Fruit fly (Drosophila melanogaster) whole organism, wandering third instar larva: ENCODE results near the gene Ca-beta.

ENCODE experiments used
- Abd-B ChIP-seq: fragments of >200 bp; optimal IDR thresholded peaks from 2 replicates; lab custom pipeline; 2017; ENCODE audit warnings: missing biosample characterization, missing genetic modification characterization
- CG32264 ChIP-seq: fragments of 200-800 bp; sonication (Bioruptor generic); optimal IDR thresholded peaks from 2 replicates; lab custom pipeline; 2016; ENCODE audit warnings: missing biosample characterization, missing genetic modification characterization
- CG9705 ChIP-seq: fragments of 200-800 bp; sonication (Bioruptor generic); optimal IDR thresholded peaks from 2 replicates; lab custom pipeline; 2018; ENCODE audit warnings: missing biosample characterization, mild to moderate bottlenecking, missing genetic modification characterization
- CrebA ChIP-seq: fragments of 200-800 bp; sonication (Bioruptor generic); optimal IDR thresholded peaks from 2 replicates; lab custom pipeline; 2016; ENCODE audit warnings: missing biosample characterization, mild to moderate bottlenecking, missing genetic modification characterization, borderline replicate concordance
- Dfd ChIP-seq: fragments of >200 bp; optimal IDR thresholded peaks from 2 replicates; lab custom pipeline; 2017; ENCODE audit warnings: missing biosample characterization, missing genetic modification characterization
- Dif ChIP-seq: fragments of 200-275, 200-300 bp; sonication (Bioruptor generic); optimal IDR thresholded peaks from 2 replicates; lab custom pipeline; 2018; ENCODE audit warnings: missing biosample characterization, missing genetic modification characterization; ENCODE audit not compliant: partially characterized antibody
- GATAd ChIP-seq: sonication (Bioruptor generic); optimal IDR thresholded peaks from 2 replicates; lab custom pipeline; 2016; ENCODE audit warnings: missing biosample characterization, missing genetic modification characterization
- HLH106 ChIP-seq: fragments of 200-800 bp; optimal IDR thresholded peaks from 3 replicates; lab custom pipeline; 2019; ENCODE audit warnings: missing biosample characterization, mild to moderate bottlenecking, missing genetic modification characterization, moderate library complexity
- Hnf4 ChIP-seq: fragments of 200-800 bp; sonication (Bioruptor generic); optimal IDR thresholded peaks from 2 replicates; lab custom pipeline; 2016; ENCODE audit warnings: missing biosample characterization, mild to moderate bottlenecking, missing genetic modification characterization
- Hr78 ChIP-seq: fragments of >200 bp; optimal IDR thresholded peaks from 2 replicates; lab custom pipeline; 2017; ENCODE audit warnings: missing biosample characterization, missing genetic modification characterization
- Hr83 ChIP-seq: fragments of 200-300 bp; sonication (Bioruptor generic); optimal IDR thresholded peaks from 2 replicates; lab custom pipeline; 2016; ENCODE audit warnings: missing biosample characterization, mild to moderate bottlenecking, missing genetic modification characterization, moderate library complexity; ENCODE audit not compliant: poor library complexity, severe bottlenecking
- Jra ChIP-seq: sonication (Bioruptor generic); optimal IDR thresholded peaks from 2 replicates; lab custom pipeline; 2016; ENCODE audit warnings: missing biosample characterization, missing genetic modification characterization
- Mio ChIP-seq: sonication (Bioruptor generic); optimal IDR thresholded peaks from 2 replicates; lab custom pipeline; 2016; ENCODE audit warnings: missing biosample characterization, missing genetic modification characterization
- Myc ChIP-seq: fragments of >200 bp; optimal IDR thresholded peaks from 2 replicates; lab custom pipeline; 2017
- N ChIP-seq: fragments of >200 bp; optimal IDR thresholded peaks from 2 replicates; lab custom pipeline; 2018; ENCODE audit warnings: missing biosample characterization, missing external identifiers, missing genetic modification characterization
- OdsH ChIP-seq: fragments of 200-800 bp; sonication (Bioruptor generic); optimal IDR thresholded peaks from 2 replicates; lab custom pipeline; 2016; ENCODE audit warnings: missing biosample characterization, mild to moderate bottlenecking, missing genetic modification characterization
- Rel ChIP-seq, 2 experiments: fragments of 200-800 bp; sonication (Bioruptor generic) in 1 of 2; optimal IDR thresholded peaks; 2 replicates in 1 of 2; 3 replicates in 1 of 2; lab custom pipeline; 2016 to 2019; ENCODE audit warnings: mild to moderate bottlenecking in 2 of 2, missing biosample characterization in 2 of 2, missing genetic modification characterization in 2 of 2, moderate library complexity in 1 of 2
- Sp1 ChIP-seq: fragments of 200-800 bp; sonication (Bioruptor generic); optimal IDR thresholded peaks from 3 replicates; lab custom pipeline; 2019; ENCODE audit warnings: missing biosample characterization, mild to moderate bottlenecking, missing genetic modification characterization, moderate library complexity
- Vsx2 ChIP-seq: fragments of 200-300, 225-300 bp; sonication (Bioruptor generic); optimal IDR thresholded peaks from 2 replicates; lab custom pipeline; 2018; ENCODE audit warnings: missing biosample characterization, missing genetic modification characterization; ENCODE audit not compliant: partially characterized antibody
- br ChIP-seq: fragments of 200-800 bp; sonication (Bioruptor generic); optimal IDR thresholded peaks from 2 replicates; lab custom pipeline; 2016; ENCODE audit warnings: missing biosample characterization, missing genetic modification characterization
- brk ChIP-seq: fragments of 200-800 bp; sonication (Bioruptor generic); optimal IDR thresholded peaks from 2 replicates; lab custom pipeline; 2016; ENCODE audit warnings: missing biosample characterization, mild to moderate bottlenecking, missing genetic modification characterization
- dl ChIP-seq, 2 experiments: fragments of 175-275, 200-275 bp in 1 of 2; fragments of 200-275 bp in 1 of 2; sonication (Bioruptor generic); optimal IDR thresholded peaks; lab custom pipeline; 2018; ENCODE audit warnings: mild to moderate bottlenecking in 2 of 2, missing biosample characterization in 2 of 2, missing genetic modification characterization in 2 of 2, moderate library complexity in 2 of 2; ENCODE audit not compliant: partially characterized antibody in 2 of 2, insufficient read depth in 1 of 2
- dmrt93B ChIP-seq: fragments of 200-800 bp; sonication (Bioruptor generic); optimal IDR thresholded peaks from 2 replicates; lab custom pipeline; 2018; ENCODE audit warnings: missing biosample characterization, mild to moderate bottlenecking, missing genetic modification characterization
- dsf ChIP-seq: sonication (Bioruptor generic); optimal IDR thresholded peaks from 2 replicates; lab custom pipeline; 2016; ENCODE audit warnings: missing biosample characterization, missing genetic modification characterization, borderline replicate concordance
- ey ChIP-seq: fragments of 200-800 bp; sonication (Bioruptor generic); optimal IDR thresholded peaks from 2 replicates; lab custom pipeline; 2016; ENCODE audit warnings: missing biosample characterization, missing genetic modification characterization
- foxo ChIP-seq, 2 experiments: fragments of 200-800 bp; sonication (Bioruptor generic); optimal IDR thresholded peaks; 2 replicates in 1 of 2; 3 replicates in 1 of 2; lab custom pipeline; 2016 to 2017; ENCODE audit warnings: missing biosample characterization in 2 of 2, missing genetic modification characterization in 2 of 2
- fru ChIP-seq: fragments of 200-800 bp; sonication (Bioruptor generic); optimal IDR thresholded peaks from 3 replicates; lab custom pipeline; 2016; ENCODE audit warnings: missing biosample characterization, mild to moderate bottlenecking, missing genetic modification characterization
- h ChIP-seq: fragments of 200-800 bp; sonication (Bioruptor generic); optimal IDR thresholded peaks from 3 replicates; lab custom pipeline; 2016; ENCODE audit warnings: missing biosample characterization, mild to moderate bottlenecking, missing genetic modification characterization
- jim ChIP-seq: fragments of 175-275, 200-325 bp; sonication (Bioruptor generic); optimal IDR thresholded peaks from 2 replicates; lab custom pipeline; 2016; ENCODE audit warnings: missing biosample characterization, mild to moderate bottlenecking, missing genetic modification characterization
- lola ChIP-seq: fragments of >200 bp; optimal IDR thresholded peaks from 2 replicates; lab custom pipeline; 2017; ENCODE audit warnings: missing biosample characterization, missing genetic modification characterization
- pan ChIP-seq: fragments of >200 bp; optimal IDR thresholded peaks from 2 replicates; lab custom pipeline; 2017
- psq ChIP-seq: fragments of 200-800 bp; sonication (Bioruptor generic); optimal IDR thresholded peaks from 3 replicates; lab custom pipeline; 2017; ENCODE audit warnings: missing biosample characterization, mild to moderate bottlenecking, missing genetic modification characterization, moderate library complexity
- rgr ChIP-seq: fragments of 200-800 bp; sonication (Bioruptor generic); optimal IDR thresholded peaks from 3 replicates; lab custom pipeline; 2016; ENCODE audit warnings: missing biosample characterization, mild to moderate bottlenecking, missing genetic modification characterization
- sage ChIP-seq: fragments of 200-800 bp; sonication (Bioruptor generic); optimal IDR thresholded peaks from 2 replicates; lab custom pipeline; 2016; ENCODE audit warnings: missing biosample characterization, mild to moderate bottlenecking, missing genetic modification characterization
- sv ChIP-seq: fragments of 200-800 bp; sonication (Bioruptor generic); optimal IDR thresholded peaks from 3 replicates; lab custom pipeline; 2016; ENCODE audit warnings: missing biosample characterization, missing genetic modification characterization
- tai ChIP-seq: sonication (Bioruptor generic); optimal IDR thresholded peaks from 2 replicates; lab custom pipeline; 2016; ENCODE audit warnings: missing biosample characterization, missing genetic modification characterization
- usp ChIP-seq: fragments of >200 bp; optimal IDR thresholded peaks from 2 replicates; lab custom pipeline; 2017; ENCODE audit warnings: missing biosample characterization, missing genetic modification characterization
- woc ChIP-seq: sonication (Bioruptor generic); optimal IDR thresholded peaks from 2 replicates; lab custom pipeline; 2016; ENCODE audit warnings: missing biosample characterization, mild to moderate bottlenecking, missing genetic modification characterization

Ca-beta gene

dm6 chr2L:11130151-11131008 is 73.0 kb downstream of the Ca-beta start, which contains the start of the genes RfC38 and CG4751:
TSS of gene RfC38 (minus strand) at chr2L:11130645.
TSS of gene CG4751 (plus strand) at chr2L:11130737.
- TF ChIP-seq Mio (GFP tag; lab: Kevin White, UChicago) (no peak), foxo (GFP tag; optimal IDR thresholded peaks at IDR 0.05; lab: Kevin White, UChicago) (no peak), ey (GFP tag; lab: Kevin White, UChicago) (no peak), CG9705 (no peak), Myc (lab: Kevin White, UChicago) (peak; percentile 47), CrebA (GFP tag; lab: Kevin White, UChicago) (no peak)

- TF ChIP-seq brk (GFP tag; lab: Kevin White, UChicago), result no peak
- TF ChIP-seq Vsx2 (GFP tag; lab: Kevin White, UChicago), result no peak
- TF ChIP-seq h (GFP tag; lab: Kevin White, UChicago), result no peak
- TF ChIP-seq dmrt93B, result no peak
- peak; percentile 87 for TF ChIP-seq ey (GFP tag; lab: Kevin White, UChicago)
- peak; percentile 4 to 92 for TF ChIP-seq foxo (GFP tag; optimal IDR thresholded peaks at IDR 0.05; lab: Kevin White, UChicago)
- TF ChIP-seq Sp1 (GFP tag; lab: Kevin White, UChicago), result no peak
- no peak for TF ChIP-seq lola (GFP tag; lab: Kevin White, UChicago)
- peak; percentile 65 for TF ChIP-seq CG9705
- TF ChIP-seq Abd-B (GFP tag; lab: Kevin White, UChicago), result no peak
- TF ChIP-seq Hnf4 (GFP tag; lab: Kevin White, UChicago), result no peak
- no peak for TF ChIP-seq Hr78 (GFP tag; lab: Kevin White, UChicago)
- TF ChIP-seq N (GFP tag; lab: Kevin White, UChicago), result no peak
- TF ChIP-seq dsf, result peak; percentile 84
- peak; percentile 84 for TF ChIP-seq sv (GFP tag; lab: Kevin White, UChicago)
- no peak for TF ChIP-seq usp
- TF ChIP-seq fru (GFP tag; lab: Kevin White, UChicago), result no peak
- TF ChIP-seq HLH106 (tag; lab: Kevin White, UChicago), result peak; percentile 78
- no peak for TF ChIP-seq Rel (GFP tag; optimal IDR thresholded peaks at IDR 0.05; lab: Kevin White, UChicago)
- no peak for TF ChIP-seq Rel (tag; optimal IDR thresholded peaks at IDR 0.05; lab: Kevin White, UChicago)
- no peak for TF ChIP-seq br (GFP tag; lab: Kevin White, UChicago)
- peak; percentile 67 for TF ChIP-seq GATAd (GFP tag; lab: Kevin White, UChicago)
- TF ChIP-seq tai (GFP tag; lab: Kevin White, UChicago), result no peak
- peak; percentile 73 for TF ChIP-seq psq (GFP tag; lab: Kevin White, UChicago)
- peak; percentile 46 for TF ChIP-seq CG32264 (GFP tag; lab: Kevin White, UChicago)
- no peak for TF ChIP-seq Dif (GFP tag; lab: Kevin White, UChicago)
- TF ChIP-seq rgr (GFP tag; lab: Kevin White, UChicago), result no peak
- peak; percentile 82 for TF ChIP-seq Hr83 (GFP tag; lab: Kevin White, UChicago)
- TF ChIP-seq dl (GFP tag; optimal IDR thresholded peaks at IDR 0.05; lab: Kevin White, UChicago; ENCODE audit: insufficient read depth in 1 of 2, partially characterized antibody in 2 of 2), result no peak
- peak; percentile 69 for TF ChIP-seq Myc (lab: Kevin White, UChicago)
- no peak for TF ChIP-seq Dfd
- TF ChIP-seq woc (GFP tag; lab: Kevin White, UChicago), result peak; percentile 86
- no peak for TF ChIP-seq pan (lab: Kevin White, UChicago)
- no peak for TF ChIP-seq Jra (GFP tag; lab: Kevin White, UChicago)
- peak; percentile 53 for TF ChIP-seq Mio (GFP tag; lab: Kevin White, UChicago)
- TF ChIP-seq OdsH, result peak; percentile 79
- no peak for TF ChIP-seq CrebA (GFP tag; lab: Kevin White, UChicago)
- no peak for TF ChIP-seq sage (GFP tag; lab: Kevin White, UChicago)
- no peak for TF ChIP-seq jim
These were observed 79.8 kb downstream of the Ca-beta start, which contains the start of the genes Csl4 and Nup160 for dm6 chr2L:11123499-11123898. TSS of gene Csl4 (minus strand) at chr2L:11123567. TSS of gene Nup160 (plus strand) at chr2L:11123777.
